Fruit fly (Drosophila melanogaster) whole organism, wandering third instar larva: ENCODE data around the gene CG43672.
A peak's percentile ranks its signal among the peaks of the same experiment; 100 is the strongest.

Source experiments
- GATAd ChIP-seq: sonication (Bioruptor generic); optimal IDR thresholded peaks from 2 replicates; lab custom pipeline; 2016; ENCODE audit warnings: missing biosample characterization, missing genetic modification characterization
- br ChIP-seq: fragments of 200-800 bp; sonication (Bioruptor generic); optimal IDR thresholded peaks from 2 replicates; lab custom pipeline; 2016; ENCODE audit warnings: missing biosample characterization, missing genetic modification characterization
- pan ChIP-seq: fragments of >200 bp; optimal IDR thresholded peaks from 2 replicates; lab custom pipeline; 2017

DNA sequence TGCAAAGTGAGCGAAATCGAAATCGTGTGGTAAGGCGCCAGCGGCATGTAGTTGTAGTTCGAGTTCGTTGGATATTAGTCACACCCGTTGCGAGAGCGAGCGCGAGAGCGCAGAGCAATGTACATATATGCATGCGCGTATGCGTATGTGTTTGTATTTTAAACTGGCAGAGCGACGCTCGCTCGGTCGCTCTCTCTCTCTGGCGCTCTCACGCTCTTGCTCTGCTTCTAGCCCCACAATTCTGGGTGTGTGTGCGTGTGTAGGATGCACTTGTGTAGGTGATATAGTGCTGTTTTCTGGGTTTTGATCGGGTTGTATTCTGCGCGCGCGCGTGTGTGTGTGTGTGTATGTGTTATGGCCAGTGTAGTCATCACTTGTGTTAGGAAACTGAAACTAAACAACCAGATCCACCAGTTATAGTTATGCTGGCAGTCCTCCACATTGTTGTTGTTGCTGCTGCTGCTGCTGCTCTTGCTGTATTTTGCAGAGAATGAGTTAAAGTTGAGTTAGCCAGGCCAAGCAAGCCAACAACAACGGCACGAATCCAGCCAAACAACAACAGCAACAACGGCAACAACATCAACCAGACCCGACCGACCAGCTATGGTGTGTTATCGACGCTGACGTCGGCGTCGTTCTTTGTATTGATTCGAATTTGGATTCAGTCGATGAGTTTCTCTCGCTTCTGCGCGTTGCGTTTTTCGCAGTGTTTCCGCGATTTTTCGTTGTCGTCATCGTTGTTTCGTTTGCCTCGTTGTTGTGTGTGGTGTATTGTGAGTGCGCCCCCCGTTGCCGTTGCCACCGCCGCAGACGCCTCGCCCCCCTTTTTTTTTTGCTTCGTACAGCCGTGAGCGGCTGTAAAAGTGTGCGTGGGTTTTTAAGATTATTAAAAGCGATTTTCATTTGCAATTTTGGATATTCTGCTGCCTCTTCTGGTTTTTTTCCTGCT, 39.2 kb downstream of the CG43672 start:
- TF ChIP-seq pan (no peak), GATAd (no peak), br (GFP tag; lab: Kevin White, UChicago) (peak; percentile 47)
